Fruit fly (Drosophila melanogaster): ENCODE results near the gene SkpC.

SkpC gene

dm6 chrX:19787921-19788620 is 27.8 kb upstream of the SkpC start:
- TF ChIP-seq Sin3A (optimal IDR thresholded peaks at IDR 0.05) (no peak), insv (optimal IDR thresholded peaks at IDR 0.05) (no peak), h (optimal IDR thresholded peaks at IDR 0.05) (no peak), Myc (optimal IDR thresholded peaks at IDR 0.05) (no peak), ttk (optimal IDR thresholded peaks at IDR 0.05) (no peak), psq (optimal IDR thresholded peaks at IDR 0.05) (no peak)

- TF ChIP-seq h (optimal IDR thresholded peaks at IDR 0.05) (no peak), psq (optimal IDR thresholded peaks at IDR 0.05) (no peak), insv (optimal IDR thresholded peaks at IDR 0.05) (no peak), ttk (optimal IDR thresholded peaks at IDR 0.05) (no peak), Myc (optimal IDR thresholded peaks at IDR 0.05) (no peak), Sin3A (optimal IDR thresholded peaks at IDR 0.05) (no peak)
Measured at dm6 chrX:19788621-19788944, 27.3 kb upstream of the SkpC start.

- no peak for TF ChIP-seq Sin3A (optimal IDR thresholded peaks at IDR 0.05)
- TF ChIP-seq psq (optimal IDR thresholded peaks at IDR 0.05): no peak
- TF ChIP-seq Myc (optimal IDR thresholded peaks at IDR 0.05): no peak
- TF ChIP-seq ttk (optimal IDR thresholded peaks at IDR 0.05): no peak
- TF ChIP-seq insv (optimal IDR thresholded peaks at IDR 0.05): no peak
- no peak for TF ChIP-seq h (optimal IDR thresholded peaks at IDR 0.05)
Measured at dm6 chrX:19791832-19792231, 24.0 kb upstream of the SkpC start.

- no peak for TF ChIP-seq psq (optimal IDR thresholded peaks at IDR 0.05)
- no peak for TF ChIP-seq h (optimal IDR thresholded peaks at IDR 0.05)
- no peak for TF ChIP-seq Myc (optimal IDR thresholded peaks at IDR 0.05)
- TF ChIP-seq ttk (optimal IDR thresholded peaks at IDR 0.05): no peak
- no peak for TF ChIP-seq Sin3A (optimal IDR thresholded peaks at IDR 0.05)
- no peak for TF ChIP-seq insv (optimal IDR thresholded peaks at IDR 0.05)
Measured at dm6 chrX:19792572-19792971, 23.3 kb upstream of the SkpC start.

- TF ChIP-seq Myc (optimal IDR thresholded peaks at IDR 0.05) (no peak), Sin3A (optimal IDR thresholded peaks at IDR 0.05) (no peak), psq (optimal IDR thresholded peaks at IDR 0.05) (no peak), h (optimal IDR thresholded peaks at IDR 0.05) (no peak), ttk (optimal IDR thresholded peaks at IDR 0.05) (no peak), insv (optimal IDR thresholded peaks at IDR 0.05) (no peak)
Measured at dm6 chrX:19795808-19796207, 20.1 kb upstream of the SkpC start.

- no peak for TF ChIP-seq psq (optimal IDR thresholded peaks at IDR 0.05)
- no peak for TF ChIP-seq h (optimal IDR thresholded peaks at IDR 0.05)
- no peak for TF ChIP-seq ttk (optimal IDR thresholded peaks at IDR 0.05)
Measured at dm6 chrX:19806137-19806536, 9.7 kb upstream of the SkpC start.

- TF ChIP-seq psq (optimal IDR thresholded peaks at IDR 0.05): no peak
- TF ChIP-seq Myc (optimal IDR thresholded peaks at IDR 0.05): no peak
- TF ChIP-seq h (optimal IDR thresholded peaks at IDR 0.05): no peak
- no peak for TF ChIP-seq Sin3A (optimal IDR thresholded peaks at IDR 0.05)
- TF ChIP-seq ttk (optimal IDR thresholded peaks at IDR 0.05): no peak
- no peak for TF ChIP-seq insv (optimal IDR thresholded peaks at IDR 0.05)
Measured at dm6 chrX:19811057-19811456, 4.8 kb upstream of the SkpC start.

dm6 chrX:19812429-19812828 is 3.4 kb upstream of the SkpC start, which contains the start of gene SkpD:
TSS of gene SkpD (plus strand) at chrX:19812729.
- TF ChIP-seq psq (optimal IDR thresholded peaks at IDR 0.05) (no peak), ttk (optimal IDR thresholded peaks at IDR 0.05) (no peak), h (optimal IDR thresholded peaks at IDR 0.05) (no peak), Myc (optimal IDR thresholded peaks at IDR 0.05) (no peak), Sin3A (optimal IDR thresholded peaks at IDR 0.05) (no peak), insv (optimal IDR thresholded peaks at IDR 0.05) (no peak)

- TF ChIP-seq ttk (optimal IDR thresholded peaks at IDR 0.05) (no peak), psq (optimal IDR thresholded peaks at IDR 0.05) (no peak), Myc (optimal IDR thresholded peaks at IDR 0.05) (no peak), h (optimal IDR thresholded peaks at IDR 0.05) (no peak), insv (optimal IDR thresholded peaks at IDR 0.05) (no peak), Sin3A (optimal IDR thresholded peaks at IDR 0.05) (no peak)
Measured at dm6 chrX:19818617-19819016, 2.7 kb downstream of the SkpC start.

- TF ChIP-seq ttk (optimal IDR thresholded peaks at IDR 0.05) (no peak), h (optimal IDR thresholded peaks at IDR 0.05) (no peak), Myc (optimal IDR thresholded peaks at IDR 0.05) (no peak), insv (optimal IDR thresholded peaks at IDR 0.05) (no peak), psq (optimal IDR thresholded peaks at IDR 0.05) (no peak), Sin3A (optimal IDR thresholded peaks at IDR 0.05) (no peak)
Measured at dm6 chrX:19823980-19824379, 8.1 kb downstream of the SkpC start, which contains the start of gene SkpE. TSS of gene SkpE (minus strand) at chrX:19824080.

- TF ChIP-seq ttk (optimal IDR thresholded peaks at IDR 0.05) (no peak), psq (optimal IDR thresholded peaks at IDR 0.05) (no peak), Sin3A (optimal IDR thresholded peaks at IDR 0.05) (no peak), Myc (optimal IDR thresholded peaks at IDR 0.05) (no peak), h (optimal IDR thresholded peaks at IDR 0.05) (no peak), insv (optimal IDR thresholded peaks at IDR 0.05) (no peak)
Measured at dm6 chrX:19825191-19825590, 9.3 kb downstream of the SkpC start.

- TF ChIP-seq h (optimal IDR thresholded peaks at IDR 0.05) (no peak), Myc (optimal IDR thresholded peaks at IDR 0.05) (no peak), ttk (optimal IDR thresholded peaks at IDR 0.05) (no peak), Sin3A (optimal IDR thresholded peaks at IDR 0.05) (no peak), insv (optimal IDR thresholded peaks at IDR 0.05) (no peak), psq (optimal IDR thresholded peaks at IDR 0.05) (no peak)
Measured at dm6 chrX:19827762-19828161, 11.9 kb downstream of the SkpC start.

dm6 chrX:19839067-19839466 is 23.2 kb downstream of the SkpC start:
- no peak for TF ChIP-seq Myc (optimal IDR thresholded peaks at IDR 0.05)
- no peak for TF ChIP-seq insv (optimal IDR thresholded peaks at IDR 0.05)
- TF ChIP-seq psq (optimal IDR thresholded peaks at IDR 0.05): no peak
- TF ChIP-seq Sin3A (optimal IDR thresholded peaks at IDR 0.05): no peak
- TF ChIP-seq ttk (optimal IDR thresholded peaks at IDR 0.05): no peak
- TF ChIP-seq h (optimal IDR thresholded peaks at IDR 0.05): no peak
